Worm (Caenorhabditis elegans) whole organism, late embryonic: ENCODE data around the gene alg-3.

Experiments used
- F13H6.1 ChIP-seq: sonication (generic microtip); optimal IDR thresholded peaks from 2 replicates; lab custom pipeline; 2016; ENCODE audit warnings: missing genetic modification characterization, missing compliant biosample characterization
- K02D7.2 ChIP-seq: sonication (generic microtip); optimal IDR thresholded peaks from 2 replicates; lab custom pipeline; 2017; ENCODE audit warnings: mild to moderate bottlenecking, missing genetic modification characterization, missing compliant biosample characterization
- K09A11.1 ChIP-seq: sonication (generic microtip); optimal IDR thresholded peaks from 2 replicates; lab custom pipeline; 2017; ENCODE audit warnings: antibody characterized with exemption, mild to moderate bottlenecking, missing genetic modification characterization, missing compliant biosample characterization; ENCODE audit not compliant: insufficient read depth
- T23F11.4 ChIP-seq: fragments of 200-800 bp; sonication (Bioruptor generic); optimal IDR thresholded peaks from 2 replicates; lab custom pipeline; 2018; ENCODE audit warnings: mild to moderate bottlenecking, missing genetic modification characterization, missing compliant biosample characterization
- ama-1 ChIP-seq: fragments of 150-350 bp; optimal IDR thresholded peaks from 2 replicates; lab custom pipeline; 2014
- ceh-14 ChIP-seq: sonication (generic microtip); optimal IDR thresholded peaks from 2 replicates; lab custom pipeline; 2016; ENCODE audit warnings: missing genotype, missing genetic modification characterization, missing compliant biosample characterization
- ceh-19 ChIP-seq: fragments of 200-800 bp; sonication (Bioruptor generic); optimal IDR thresholded peaks from 2 replicates; lab custom pipeline; 2018; ENCODE audit warnings: mild to moderate bottlenecking, missing genetic modification characterization, missing compliant biosample characterization
- ceh-2 ChIP-seq: sonication (generic microtip); optimal IDR thresholded peaks from 2 replicates; lab custom pipeline; 2016; ENCODE audit warnings: missing genotype, missing genetic modification characterization, missing compliant biosample characterization
- ceh-22 ChIP-seq: sonication (generic microtip); optimal IDR thresholded peaks from 2 replicates; lab custom pipeline; 2017; ENCODE audit warnings: missing biosample characterization, missing genetic modification characterization
- ceh-24 ChIP-seq: sonication (generic microtip); optimal IDR thresholded peaks from 2 replicates; lab custom pipeline; 2016; ENCODE audit warnings: mild to moderate bottlenecking, missing genetic modification characterization, missing compliant biosample characterization
- ceh-30 ChIP-seq: fragments of 150-350 bp; optimal IDR thresholded peaks from 2 replicates; lab custom pipeline; 2014; ENCODE audit warnings: missing biosample characterization, missing genetic modification characterization
- ceh-45 ChIP-seq: fragments of 200-800 bp; sonication (Bioruptor generic); IDR thresholded peaks from 2 replicates; pipeline ENCODE4 v1.3.6; 2022; ENCODE audit warnings: missing genetic modification reagents, missing genetic modification characterization, missing compliant biosample characterization
- ceh-6 ChIP-seq: fragments of 200-800 bp; sonication (Bioruptor generic); optimal IDR thresholded peaks from 2 replicates; lab custom pipeline; 2018; ENCODE audit warnings: mild to moderate bottlenecking, missing genetic modification characterization, missing compliant biosample characterization
- ceh-9 ChIP-seq: sonication (generic microtip); optimal IDR thresholded peaks from 2 replicates; lab custom pipeline; 2016; ENCODE audit warnings: mild to moderate bottlenecking, missing genetic modification characterization, inconsistent platforms, missing compliant biosample characterization
- dve-1 ChIP-seq: sonication (generic microtip); optimal IDR thresholded peaks from 2 replicates; lab custom pipeline; 2017; ENCODE audit warnings: antibody characterized with exemption, mild to moderate bottlenecking, missing genetic modification characterization, missing compliant biosample characterization
- elt-4 ChIP-seq: sonication (generic microtip); optimal IDR thresholded peaks from 2 replicates; lab custom pipeline; 2016; ENCODE audit warnings: missing genetic modification characterization, missing compliant biosample characterization
- ets-4 ChIP-seq: sonication (generic microtip); optimal IDR thresholded peaks from 2 replicates; lab custom pipeline; 2016; ENCODE audit warnings: missing genetic modification characterization, missing compliant biosample characterization
- fax-1 ChIP-seq: sonication (generic microtip); optimal IDR thresholded peaks from 2 replicates; lab custom pipeline; 2016; ENCODE audit warnings: missing genotype, missing genetic modification characterization, missing compliant biosample characterization
- hlh-8 ChIP-seq: sonication (generic microtip); optimal IDR thresholded peaks from 2 replicates; lab custom pipeline; 2016; ENCODE audit warnings: missing genotype, missing genetic modification characterization, missing compliant biosample characterization
- mec-3 ChIP-seq: sonication (generic microtip); optimal IDR thresholded peaks from 2 replicates; lab custom pipeline; 2016; ENCODE audit warnings: borderline replicate concordance, missing genetic modification characterization, missing compliant biosample characterization
- nfya-1 ChIP-seq: sonication (generic microtip); optimal IDR thresholded peaks from 2 replicates; lab custom pipeline; 2017; ENCODE audit warnings: missing genetic modification characterization, mild to moderate bottlenecking, missing compliant biosample characterization, antibody characterized with exemption, moderate library complexity
- nhr-232 ChIP-seq: sonication (generic microtip); optimal IDR thresholded peaks from 2 replicates; lab custom pipeline; 2016; ENCODE audit warnings: missing genetic modification characterization, missing compliant biosample characterization
- npax-4 ChIP-seq: sonication (generic microtip); optimal IDR thresholded peaks from 2 replicates; lab custom pipeline; 2016; ENCODE audit warnings: missing genetic modification characterization, missing compliant biosample characterization
- odd-2 ChIP-seq: sonication (generic microtip); optimal IDR thresholded peaks from 2 replicates; lab custom pipeline; 2017; ENCODE audit warnings: antibody characterized with exemption, mild to moderate bottlenecking, missing genetic modification characterization, missing compliant biosample characterization
- pat-9 ChIP-seq: fragments of 200-800 bp; sonication (Bioruptor generic); optimal IDR thresholded peaks from 2 replicates; lab custom pipeline; 2018; ENCODE audit warnings: mild to moderate bottlenecking, missing genetic modification characterization, moderate library complexity, missing compliant biosample characterization
- pax-1 ChIP-seq: fragments of 150-350 bp; optimal IDR thresholded peaks from 2 replicates; lab custom pipeline; 2014; ENCODE audit warnings: missing biosample characterization, missing genetic modification characterization
- pha-4 ChIP-seq: fragments of 150-350 bp; optimal IDR thresholded peaks from 2 replicates; lab custom pipeline; 2018; ENCODE audit warnings: missing biosample characterization, missing genetic modification reagents, missing genetic modification characterization
- pros-1 ChIP-seq: fragments of 150-350 bp; optimal IDR thresholded peaks from 2 replicates; lab custom pipeline; 2014; ENCODE audit warnings: missing biosample characterization, missing genetic modification reagents, missing genetic modification characterization
- sox-2 ChIP-seq: fragments of 200-800 bp; sonication (Bioruptor generic); IDR thresholded peaks from 2 replicates; pipeline ENCODE4 v1.3.6; 2022; ENCODE audit warnings: missing genetic modification reagents, missing genetic modification characterization, missing compliant biosample characterization
- ttx-3 ChIP-seq: sonication (generic microtip); optimal IDR thresholded peaks from 2 replicates; lab custom pipeline; 2016; ENCODE audit warnings: missing genetic modification reagents, missing genetic modification characterization, missing compliant biosample characterization
- unc-42 ChIP-seq: sonication (generic microtip); optimal IDR thresholded peaks from 2 replicates; lab custom pipeline; 2016; ENCODE audit warnings: missing genotype, missing genetic modification characterization, missing compliant biosample characterization
- unc-86 ChIP-seq: sonication (generic microtip); optimal IDR thresholded peaks from 2 replicates; lab custom pipeline; 2016; ENCODE audit warnings: missing genetic modification characterization, missing compliant biosample characterization
- zip-5 ChIP-seq: sonication (generic microtip); optimal IDR thresholded peaks from 2 replicates; lab custom pipeline; 2016; ENCODE audit warnings: missing genetic modification characterization, missing compliant biosample characterization
- ztf-16 ChIP-seq: sonication (generic microtip); optimal IDR thresholded peaks from 2 replicates; lab custom pipeline; 2017; ENCODE audit warnings: missing genetic modification characterization, missing compliant biosample characterization

alg-3 gene

DNA sequence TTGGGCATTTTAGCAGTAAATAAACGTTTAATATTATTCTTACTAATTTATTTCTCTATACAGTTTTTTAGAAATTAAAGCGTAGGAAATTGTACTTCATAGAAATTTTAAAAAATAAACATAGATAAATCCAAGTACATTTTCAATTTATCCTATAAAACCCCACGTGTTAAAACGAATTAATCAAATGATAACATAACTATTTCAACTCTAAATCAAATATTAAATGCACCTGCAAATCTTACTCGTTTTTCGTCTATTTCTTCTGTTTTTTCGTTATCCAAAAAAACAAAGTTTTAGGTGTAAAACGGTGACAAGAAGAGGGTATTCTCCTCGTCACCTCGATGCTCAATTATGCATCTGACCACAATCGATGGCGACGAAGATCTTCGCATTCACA lies 31.0 kb downstream of the alg-3 start, which contains the start of gene K01A6.6:
TSS of gene K01A6.6 (plus strand) at position 301 of the 400 bp plus-strand sequence.
- TF ChIP-seq ama-1 (no peak), ceh-14 (tag; lab: Kevin White, UChicago) (no peak)
- TF ChIP-seq, all 69 proteins: peak for 0

DNA sequence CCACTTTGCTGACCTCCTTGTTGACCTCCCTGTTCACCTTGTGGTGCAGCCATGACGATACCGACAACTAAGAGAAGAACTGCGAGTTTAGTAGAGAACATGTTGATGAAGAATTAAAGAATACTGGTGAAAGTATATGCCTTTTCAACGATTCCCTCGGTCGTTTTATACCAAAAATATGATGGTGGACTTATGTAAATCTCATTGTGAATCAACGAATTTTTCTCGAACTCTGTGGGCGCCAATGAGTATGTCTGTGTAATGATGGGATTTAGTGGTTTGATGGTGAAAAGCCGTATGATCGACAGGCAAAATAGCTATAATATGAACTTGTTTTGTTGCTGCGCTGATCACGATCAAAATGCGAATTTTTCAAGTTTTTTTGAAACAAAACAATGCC lies 33.2 kb downstream of the alg-3 start, which contains the start of gene K01A6.8:
TSS of gene K01A6.8 (minus strand) at position 101 of the 400 bp plus-strand sequence.
- TF ChIP-seq ceh-9, result no peak
- TF ChIP-seq ceh-24 (tag; lab: Kevin White, UChicago), result no peak
- TF ChIP-seq hlh-8, result no peak
- TF ChIP-seq ceh-22 (tag; lab: Kevin White, UChicago), result no peak
- no peak for TF ChIP-seq ztf-16 (tag; lab: Kevin White, UChicago)
- TF ChIP-seq ttx-3, result no peak
- TF ChIP-seq fax-1 (tag; lab: Kevin White, UChicago), result no peak
- TF ChIP-seq ceh-2, result no peak
- no peak for TF ChIP-seq ceh-6 (GFP tag; lab: Kevin White, UChicago)
- no peak for TF ChIP-seq pat-9
- no peak for TF ChIP-seq elt-4
- TF ChIP-seq T23F11.4 (GFP tag; lab: Kevin White, UChicago), result no peak
- no peak for TF ChIP-seq zip-5 (tag; lab: Kevin White, UChicago)
- TF ChIP-seq K02D7.2 (tag; lab: Kevin White, UChicago), result no peak
- TF ChIP-seq unc-42 (tag; lab: Kevin White, UChicago), result no peak

- TF ChIP-seq zip-5 (tag; lab: Kevin White, UChicago) (no peak), K02D7.2 (tag; lab: Kevin White, UChicago) (no peak), dve-1 (tag; lab: Kevin White, UChicago) (no peak), unc-86 (no peak), odd-2 (tag; lab: Kevin White, UChicago) (no peak), pros-1 (tag; lab: Kevin White, UChicago) (no peak), unc-42 (tag; lab: Kevin White, UChicago) (no peak), ceh-6 (GFP tag; lab: Kevin White, UChicago) (no peak), ceh-19 (GFP tag; lab: Kevin White, UChicago) (no peak), npax-4 (tag; lab: Kevin White, UChicago) (no peak), nhr-232 (tag; lab: Kevin White, UChicago) (no peak), pha-4 (tag; lab: Kevin White, UChicago) (no peak), mec-3 (tag; lab: Kevin White, UChicago) (no peak)
Observed at ce11 chrIV:11738092-11738617, 34.1 kb downstream of the alg-3 start, which contains the start of gene K01A6.7. TSS of gene K01A6.7 (minus strand) at chrIV:11738567.

ce11 chrIV:11740204-11740603 lies 36.2 kb downstream of the alg-3 start, which contains the start of gene K01A6.4:
TSS of gene K01A6.4 (minus strand) at chrIV:11740304.
- no peak for TF ChIP-seq ceh-30 (tag; lab: Kevin White, UChicago)
- TF ChIP-seq zip-5 (tag; lab: Kevin White, UChicago), result no peak
- no peak for TF ChIP-seq ceh-45 (GFP tag; lab: Robert Waterston, UW)
- TF ChIP-seq pax-1 (tag; lab: Kevin White, UChicago), result no peak
- TF ChIP-seq elt-4, result no peak
- no peak for TF ChIP-seq nfya-1 (tag; lab: Kevin White, UChicago)
- no peak for TF ChIP-seq sox-2 (GFP tag; lab: Robert Waterston, UW)
- no peak for TF ChIP-seq F13H6.1
- no peak for TF ChIP-seq ceh-24 (tag; lab: Kevin White, UChicago)

DNA sequence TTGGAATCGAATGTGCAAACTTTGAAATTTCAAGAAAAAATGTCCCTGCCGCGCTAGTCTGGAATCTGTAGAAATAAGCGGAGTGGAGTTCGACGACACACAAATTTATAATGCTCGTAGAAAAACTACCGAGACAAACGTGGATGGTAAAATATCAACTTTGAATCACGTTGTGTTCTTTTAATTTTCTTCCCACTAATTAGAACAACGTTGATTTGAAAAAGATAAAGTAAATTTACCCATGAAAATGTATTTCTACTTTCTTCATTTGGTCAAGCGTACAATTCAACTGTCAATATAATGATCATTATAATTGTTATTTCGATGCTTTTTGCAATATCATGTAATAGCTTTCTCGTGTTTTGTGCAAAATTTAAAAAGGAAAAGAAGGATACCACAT lies 38.4 kb downstream of the alg-3 start, which contains the start of gene K01A6.5:
TSS of gene K01A6.5 (plus strand) at position 301 of the 400 bp plus-strand sequence.
- no peak for TF ChIP-seq K09A11.1
- TF ChIP-seq ets-4 (tag; lab: Kevin White, UChicago), result no peak
